Fruit fly (Drosophila melanogaster) whole organism: Measurements from ENCODE around the gene CG5107.

Source experiments
- pan ChIP-seq: fragments of >200 bp; optimal IDR thresholded peaks from 2 replicates; lab custom pipeline; 2017
- psq ChIP-seq: fragments of >200 bp; optimal IDR thresholded peaks from 2 replicates; lab custom pipeline; 2017

DNA sequence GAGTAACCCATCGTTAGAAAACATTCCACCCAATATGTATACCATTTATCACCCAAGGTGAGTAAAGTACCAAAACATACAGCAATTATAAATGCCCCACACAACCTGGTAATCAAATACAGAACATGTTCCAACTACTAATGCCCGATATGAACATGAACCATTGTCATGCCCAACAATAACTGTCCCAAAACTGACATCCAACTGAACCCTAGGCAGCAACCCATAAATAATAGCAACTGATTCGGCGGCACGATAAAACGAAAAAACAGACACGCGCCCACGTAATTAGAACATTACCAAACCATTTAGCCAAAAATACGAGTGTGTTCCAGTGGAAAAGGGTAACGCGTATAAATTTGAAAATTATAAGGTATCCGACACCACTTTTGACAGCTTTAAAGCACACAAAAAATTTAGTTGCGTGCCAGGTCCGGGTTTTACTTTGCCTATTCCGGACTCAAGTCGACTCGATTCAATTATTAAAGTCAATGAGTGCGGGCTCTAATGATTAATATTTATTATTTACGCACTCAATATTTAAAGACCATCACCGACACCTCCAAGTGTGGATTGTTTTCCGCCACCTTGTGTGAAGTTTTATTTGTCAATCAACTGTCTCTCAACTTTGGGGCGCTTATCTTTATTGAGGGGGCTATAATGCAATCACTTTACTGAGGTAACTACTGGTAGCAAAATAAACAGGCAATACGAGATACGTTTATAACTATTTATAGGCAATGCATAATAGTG is 38.8 kb downstream of the CG5107 start:
- TF ChIP-seq psq (lab: Kevin White, UChicago) (no peak), pan (lab: Kevin White, UChicago) (no peak)
